In genomic region chrX:13536776-13537175, dm6 we compare ENCODE assay signal across 3 fruit fly cellular contexts.
TF ChIP-seq lines count a peak whose summit lies in the region.

No protein-coding gene starts in this region.

TF ChIP-seq in whole organism, prepupa, 60 proteins besides CTCF, POLR2A, EP300 and RAD21 (continues in another document):
- TF ChIP-seq Hr4 (GFP tag; optimal IDR thresholded peaks at IDR 0.05; lab: Kevin White, UChicago) (no peak), CG6854 (GFP tag; optimal IDR thresholded peaks at IDR 0.05; lab: Kevin White, UChicago) (no peak), achi (GFP tag; optimal IDR thresholded peaks at IDR 0.05; lab: Kevin White, UChicago) (no peak), Eip75B (GFP tag; optimal IDR thresholded peaks at IDR 0.05; lab: Kevin White, UChicago) (no peak), acj6 (GFP tag; optimal IDR thresholded peaks at IDR 0.05; lab: Kevin White, UChicago) (peak; percentile 16), lz (GFP tag; optimal IDR thresholded peaks at IDR 0.05; lab: Kevin White, UChicago) (peak; percentile 1), fd85E (GFP tag; optimal IDR thresholded peaks at IDR 0.05; lab: Kevin White, UChicago) (no peak), CG15336 (GFP tag; IDR thresholded peaks at IDR 0.05; lab: Robert Waterston, UW) (no peak), CG11902 (GFP tag; optimal IDR thresholded peaks at IDR 0.05; lab: Kevin White, UChicago) (no peak), CG34406 (GFP tag; optimal IDR thresholded peaks at IDR 0.05; lab: Kevin White, UChicago) (peak; percentile 16), CG6163 (GFP tag; IDR thresholded peaks at IDR 0.05; lab: Robert Waterston, UW) (peak; percentile 65; the same call in 2 of the 3 replicates), Sox14 (GFP tag; optimal IDR thresholded peaks at IDR 0.05; lab: Kevin White, UChicago) (no peak), CG11762 (GFP tag; optimal IDR thresholded peaks at IDR 0.05; lab: Kevin White, UChicago; ENCODE audit: insufficient read depth) (no peak), Hr39 (GFP tag; optimal IDR thresholded peaks at IDR 0.05; lab: Kevin White, UChicago) (peak; percentile 26), pdm3 (GFP tag; optimal IDR thresholded peaks at IDR 0.05; lab: Kevin White, UChicago) (peak; percentile 33), CG31627 (GFP tag; optimal IDR thresholded peaks at IDR 0.05; lab: Kevin White, UChicago) (peak; percentile 2), salr (GFP tag; optimal IDR thresholded peaks at IDR 0.05; lab: Kevin White, UChicago) (no peak), ss (GFP tag; optimal IDR thresholded peaks at IDR 0.05; lab: Kevin White, UChicago) (peak in 1 of 2 experiments; percentile 6), dsx (GFP tag; optimal IDR thresholded peaks at IDR 0.05; lab: Kevin White, UChicago; ENCODE audit: poor library complexity, severe bottlenecking) (peak; percentile 5), Eip93F (GFP tag; optimal IDR thresholded peaks at IDR 0.05; lab: Kevin White, UChicago) (no peak), dac (GFP tag; optimal IDR thresholded peaks at IDR 0.05; lab: Kevin White, UChicago) (no peak), Eip78C (GFP tag; lab: Kevin White, UChicago) (peak; percentile 69), CG8119 (GFP tag; IDR thresholded peaks at IDR 0.05; lab: Robert Waterston, UW) (no peak), fkh (GFP tag; optimal IDR thresholded peaks at IDR 0.05; lab: Kevin White, UChicago) (no peak), CG32006 (GFP tag; optimal IDR thresholded peaks at IDR 0.05; lab: Kevin White, UChicago) (peak; percentile 6), Met (GFP tag; optimal IDR thresholded peaks at IDR 0.05; lab: Kevin White, UChicago) (peak; percentile 37), topi (GFP tag; optimal IDR thresholded peaks at IDR 0.05; lab: Kevin White, UChicago) (peak; percentile 11), Sox15 (GFP tag; optimal IDR thresholded peaks at IDR 0.05; lab: Kevin White, UChicago) (no peak), esn (GFP tag; optimal IDR thresholded peaks at IDR 0.05; lab: Kevin White, UChicago) (peak; percentile 37), CG3919 (GFP tag; optimal IDR thresholded peaks at IDR 0.05; lab: Kevin White, UChicago) (peak; percentile 7), Ets96B (tag; optimal IDR thresholded peaks at IDR 0.05; lab: Kevin White, UChicago) (peak; percentile 25)

TF ChIP-seq in whole organism, pupa, 21 proteins besides CTCF, POLR2A, EP300 and RAD21:
- TF ChIP-seq CG13204 (GFP tag; optimal IDR thresholded peaks at IDR 0.05; lab: Kevin White, UChicago) (no peak), Pif1A (GFP tag; optimal IDR thresholded peaks at IDR 0.05; lab: Kevin White, UChicago) (no peak), D1 (tag; optimal IDR thresholded peaks at IDR 0.05; lab: Kevin White, UChicago) (no peak), EcR (GFP tag; optimal IDR thresholded peaks at IDR 0.05; lab: Kevin White, UChicago) (no peak), CG14655 (GFP tag; optimal IDR thresholded peaks at IDR 0.05; lab: Kevin White, UChicago) (peak; percentile 11), Ets98B (GFP tag; IDR thresholded peaks at IDR 0.05; lab: Robert Waterston, UW) (no peak), CG10348 (GFP tag; IDR thresholded peaks at IDR 0.05; lab: Robert Waterston, UW) (no peak), CG15710 (tag; optimal IDR thresholded peaks at IDR 0.05; lab: Kevin White, UChicago) (peak; percentile 39), CG8301 (tag; optimal IDR thresholded peaks at IDR 0.05; lab: Kevin White, UChicago) (no peak), CG8159 (tag; optimal IDR thresholded peaks at IDR 0.05; lab: Kevin White, UChicago) (peak; percentile 41), CG4496 (GFP tag; IDR thresholded peaks at IDR 0.05; lab: Robert Waterston, UW) (no peak), gl (tag; optimal IDR thresholded peaks at IDR 0.05; lab: Kevin White, UChicago) (no peak), CG12605 (GFP tag; IDR thresholded peaks at IDR 0.05; lab: Robert Waterston, UW) (no peak), Snoo (tag; optimal IDR thresholded peaks at IDR 0.05; lab: Kevin White, UChicago) (no peak), CG9948 (tag; optimal IDR thresholded peaks at IDR 0.05; lab: Kevin White, UChicago) (peak; percentile 15), CG17806 (tag; optimal IDR thresholded peaks at IDR 0.05; lab: Kevin White, UChicago) (peak; percentile 20), CG34367 (tag; optimal IDR thresholded peaks at IDR 0.05; lab: Kevin White, UChicago) (peak; percentile 5)

TF ChIP-seq in whole organism, wandering third instar larva, 38 proteins besides CTCF, POLR2A, EP300 and RAD21:
- TF ChIP-seq sage (GFP tag; optimal IDR thresholded peaks at IDR 0.05; lab: Kevin White, UChicago) = no peak
- TF ChIP-seq CG32264 (GFP tag; optimal IDR thresholded peaks at IDR 0.05; lab: Kevin White, UChicago) = no peak
- TF ChIP-seq ey (GFP tag; optimal IDR thresholded peaks at IDR 0.05; lab: Kevin White, UChicago) = no peak
- TF ChIP-seq dsf (GFP tag; optimal IDR thresholded peaks at IDR 0.05; lab: Kevin White, UChicago; ENCODE audit: borderline replicate concordance) = no peak
- peak; percentile 31 for TF ChIP-seq h (GFP tag; optimal IDR thresholded peaks at IDR 0.05; lab: Kevin White, UChicago)
- no peak for TF ChIP-seq Myc (optimal IDR thresholded peaks at IDR 0.05; lab: Kevin White, UChicago)
- no peak for TF ChIP-seq Abd-B (GFP tag; optimal IDR thresholded peaks at IDR 0.05; lab: Kevin White, UChicago)
- TF ChIP-seq Sp1 (GFP tag; optimal IDR thresholded peaks at IDR 0.05; lab: Kevin White, UChicago) = no peak
- peak; percentile 6 for TF ChIP-seq OdsH (GFP tag; optimal IDR thresholded peaks at IDR 0.05; lab: Kevin White, UChicago)
- TF ChIP-seq dmrt93B (GFP tag; optimal IDR thresholded peaks at IDR 0.05; lab: Kevin White, UChicago) = no peak
- no peak for TF ChIP-seq usp (GFP tag; optimal IDR thresholded peaks at IDR 0.05; lab: Kevin White, UChicago)
- no peak for TF ChIP-seq CrebA (GFP tag; optimal IDR thresholded peaks at IDR 0.05; lab: Kevin White, UChicago; ENCODE audit: borderline replicate concordance)
- TF ChIP-seq N (GFP tag; optimal IDR thresholded peaks at IDR 0.05; lab: Kevin White, UChicago) = no peak
- no peak for TF ChIP-seq Hr83 (GFP tag; optimal IDR thresholded peaks at IDR 0.05; lab: Kevin White, UChicago; ENCODE audit: poor library complexity, severe bottlenecking)
- TF ChIP-seq foxo (GFP tag; optimal IDR thresholded peaks at IDR 0.05; lab: Kevin White, UChicago) = peak in 1 of 2 experiments; percentile 28
- no peak for TF ChIP-seq tai (GFP tag; optimal IDR thresholded peaks at IDR 0.05; lab: Kevin White, UChicago)
- TF ChIP-seq GATAd (GFP tag; optimal IDR thresholded peaks at IDR 0.05; lab: Kevin White, UChicago) = no peak
- TF ChIP-seq Rel (GFP tag; optimal IDR thresholded peaks at IDR 0.05; lab: Kevin White, UChicago) = no peak
- no peak for TF ChIP-seq Rel (tag; optimal IDR thresholded peaks at IDR 0.05; lab: Kevin White, UChicago)
- TF ChIP-seq lola (GFP tag; optimal IDR thresholded peaks at IDR 0.05; lab: Kevin White, UChicago) = no peak
- TF ChIP-seq Dif (GFP tag; optimal IDR thresholded peaks at IDR 0.05; lab: Kevin White, UChicago; ENCODE audit: partially characterized antibody) = no peak
- no peak for TF ChIP-seq dl (GFP tag; optimal IDR thresholded peaks at IDR 0.05; lab: Kevin White, UChicago; ENCODE audit: insufficient read depth in 1 of 2, partially characterized antibody in 2 of 2)
- TF ChIP-seq psq (GFP tag; optimal IDR thresholded peaks at IDR 0.05; lab: Kevin White, UChicago) = peak; percentile 17
- TF ChIP-seq Hr78 (GFP tag; optimal IDR thresholded peaks at IDR 0.05; lab: Kevin White, UChicago) = no peak
- no peak for TF ChIP-seq jim (GFP tag; optimal IDR thresholded peaks at IDR 0.05; lab: Kevin White, UChicago)
- TF ChIP-seq br (GFP tag; optimal IDR thresholded peaks at IDR 0.05; lab: Kevin White, UChicago) = no peak
- no peak for TF ChIP-seq brk (GFP tag; optimal IDR thresholded peaks at IDR 0.05; lab: Kevin White, UChicago)
- TF ChIP-seq Dfd (GFP tag; optimal IDR thresholded peaks at IDR 0.05; lab: Kevin White, UChicago) = no peak
- TF ChIP-seq Vsx2 (GFP tag; optimal IDR thresholded peaks at IDR 0.05; lab: Kevin White, UChicago; ENCODE audit: partially characterized antibody) = no peak
- TF ChIP-seq rgr (GFP tag; optimal IDR thresholded peaks at IDR 0.05; lab: Kevin White, UChicago) = peak; percentile 2
- no peak for TF ChIP-seq Hnf4 (GFP tag; optimal IDR thresholded peaks at IDR 0.05; lab: Kevin White, UChicago)
- no peak for TF ChIP-seq pan (optimal IDR thresholded peaks at IDR 0.05; lab: Kevin White, UChicago)
- TF ChIP-seq HLH106 (tag; optimal IDR thresholded peaks at IDR 0.05; lab: Kevin White, UChicago) = peak; percentile 6
- TF ChIP-seq sv (GFP tag; optimal IDR thresholded peaks at IDR 0.05; lab: Kevin White, UChicago) = no peak
- TF ChIP-seq Mio (GFP tag; optimal IDR thresholded peaks at IDR 0.05; lab: Kevin White, UChicago) = no peak
- TF ChIP-seq Jra (GFP tag; optimal IDR thresholded peaks at IDR 0.05; lab: Kevin White, UChicago) = no peak
- TF ChIP-seq CG9705 (GFP tag; optimal IDR thresholded peaks at IDR 0.05; lab: Kevin White, UChicago) = no peak
- TF ChIP-seq woc (GFP tag; optimal IDR thresholded peaks at IDR 0.05; lab: Kevin White, UChicago) = no peak
- no peak for TF ChIP-seq fru (GFP tag; optimal IDR thresholded peaks at IDR 0.05; lab: Kevin White, UChicago)

Comparison
In these comparisons a context has a peak if more than half of its experiments do, and no peak if none do; other contexts are left out.
1. Of the 1 proteins assayed by ChIP-seq in both whole organism, prepupa and whole organism, wandering third instar larva: peak only in whole organism, prepupa: none; only in whole organism, wandering third instar larva: none; in both: OdsH; in neither: 0.